Worm (Caenorhabditis elegans): ENCODE results near the gene him-18.

Gene him-18

DNA sequence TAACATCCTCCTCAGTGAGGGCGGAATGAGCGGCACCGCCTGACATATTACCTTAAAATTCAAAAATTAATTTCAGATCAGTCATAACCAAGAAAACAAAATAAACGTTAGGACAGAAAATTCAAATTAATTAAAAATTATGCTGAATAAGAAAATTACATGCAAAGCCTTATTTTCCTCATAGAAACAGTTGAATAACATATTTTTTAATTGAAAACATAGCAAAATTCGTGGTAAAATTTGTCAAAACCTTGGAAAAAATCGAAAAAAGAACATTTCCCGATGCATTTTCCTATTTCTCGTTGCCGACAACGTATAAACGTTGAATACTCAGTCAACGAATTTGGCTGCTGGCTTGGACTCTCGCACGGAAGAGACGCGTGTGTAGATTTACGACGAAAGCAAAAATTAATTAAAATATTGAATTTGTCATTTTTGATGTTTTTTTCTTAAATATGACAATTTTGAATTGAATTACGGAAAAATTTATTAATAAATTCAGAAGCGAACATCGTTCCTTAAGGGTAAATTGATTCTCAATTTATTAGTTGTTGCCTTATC is 39.1 kb upstream of the him-18 start, which contains the start of the genes rps-0 and rbg-3 (continued):
- TF ChIP-seq ztf-7 (tag; optimal IDR thresholded peaks at IDR 0.05) (peak; percentile 89), cey-2 (tag; optimal IDR thresholded peaks at IDR 0.05; ENCODE audit: borderline replicate concordance, insufficient read depth) (no peak), nhr-41 (GFP tag; IDR thresholded peaks at IDR 0.05) (no peak), arid-1 (GFP tag; conservative IDR thresholded peaks at IDR 0.05) (peak; percentile 57), D1046.2 (GFP tag; IDR thresholded peaks at IDR 0.05) (no peak), ceh-32 (tag; optimal IDR thresholded peaks at IDR 0.05; ENCODE audit: poor library complexity) (no peak), aha-1 (tag) (peak; percentile 99), nhr-76 (tag; optimal IDR thresholded peaks at IDR 0.05) (no peak), F37D6.2 (tag; optimal IDR thresholded peaks at IDR 0.05) (peak; percentile 80), zip-11 (GFP tag; IDR thresholded peaks at IDR 0.05) (no peak), hlh-11 (tag; optimal IDR thresholded peaks at IDR 0.05) (peak; percentile 83), zfp-3 (GFP tag; conservative IDR thresholded peaks at IDR 0.05) (peak; percentile 53), pqm-1 (tag; optimal IDR thresholded peaks at IDR 0.05) (no peak), sdz-12 (GFP tag; optimal IDR thresholded peaks at IDR 0.05) (no peak), unc-130 (GFP tag; optimal IDR thresholded peaks at IDR 0.05) (peak; percentile 67), daf-12 (tag; optimal IDR thresholded peaks at IDR 0.05) (no peak), lin-29 (GFP tag; IDR thresholded peaks at IDR 0.05) (no peak), egl-27 (tag; optimal IDR thresholded peaks at IDR 0.05) (no peak), nhr-111 (GFP tag; optimal IDR thresholded peaks at IDR 0.05) (no peak), Y75B8A.6 (GFP tag; IDR thresholded peaks at IDR 0.05) (no peak), ZK337.2 (GFP tag; IDR thresholded peaks at IDR 0.05) (no peak), pha-4 (GFP tag; IDR thresholded peaks at IDR 0.05) (peak; percentile 37; the same call in 1 of the 2 replicates), pha-4 (tag; optimal IDR thresholded peaks at IDR 0.05) (peak; percentile 68), ceh-28 (tag; optimal IDR thresholded peaks at IDR 0.05) (no peak), unc-39 (tag; optimal IDR thresholded peaks at IDR 0.05) (no peak), zip-2 (tag; optimal IDR thresholded peaks at IDR 0.05) (peak; percentile 34), fkh-10 (GFP tag; optimal IDR thresholded peaks at IDR 0.05) (peak; percentile 88), Y105C5A.15 (GFP tag; IDR thresholded peaks at IDR 0.05) (no peak), dmd-8 (GFP tag; IDR thresholded peaks at IDR 0.05) (no peak), hmg-1.1 (GFP tag; IDR thresholded peaks at IDR 0.05) (peak; percentile 83), T20F7.1 (GFP tag; optimal IDR thresholded peaks at IDR 0.05) (peak; percentile 89), ceh-44 (GFP tag; IDR thresholded peaks at IDR 0.05) (no peak), vab-7 (GFP tag; IDR thresholded peaks at IDR 0.05) (0 out of 2 replicates have a peak, but pooled peaks have one; percentile 38), saeg-2 (GFP tag; IDR thresholded peaks at IDR 0.05) (no peak), madf-5 (GFP tag; IDR thresholded peaks at IDR 0.05) (no peak), dmd-9 (GFP tag; IDR thresholded peaks at IDR 0.05) (no peak), nhr-237 (tag; optimal IDR thresholded peaks at IDR 0.05) (no peak), hif-1 (tag; optimal IDR thresholded peaks at IDR 0.05) (peak; percentile 12 to 75), nhr-77 (tag; optimal IDR thresholded peaks at IDR 0.05) (peak; percentile 97), snpc-4 (tag; optimal IDR thresholded peaks at IDR 0.05) (no peak), T26A8.4 (GFP tag; IDR thresholded peaks at IDR 0.05) (peak; percentile 74), nhr-48 (tag; optimal IDR thresholded peaks at IDR 0.05) (peak; percentile 46), ZK546.5 (tag; optimal IDR thresholded peaks at IDR 0.05) (peak in 1 of 2 experiments; percentile 58), mxl-2 (GFP tag; conservative IDR thresholded peaks at IDR 0.05) (no peak), zag-1 (tag; optimal IDR thresholded peaks at IDR 0.05) (no peak), ceh-82 (tag; optimal IDR thresholded peaks at IDR 0.05) (no peak), nhr-25 (tag; optimal IDR thresholded peaks at IDR 0.05; ENCODE audit: borderline replicate concordance, insufficient read depth) (peak; percentile 81), lir-3 (tag; optimal IDR thresholded peaks at IDR 0.05) (no peak), unc-62 (GFP tag; optimal IDR thresholded peaks at IDR 0.05 in 1 of 2) (peak in 1 of 2 experiments; percentile 5), unc-62 (tag; optimal IDR thresholded peaks at IDR 0.05) (no peak), dpl-1 (GFP tag; optimal IDR thresholded peaks at IDR 0.05) (peak; percentile 93), lin-15B (tag; optimal IDR thresholded peaks at IDR 0.05) (peak; percentile 26)

Data from whole organism, L4 larva.